Fruit fly (Drosophila melanogaster) whole organism, prepupa: ENCODE data around the gene CG43218.

ENCODE experiments used
- Blimp-1 ChIP-seq: fragments of 200-800 bp; sonication (Bioruptor generic); optimal IDR thresholded peaks from 3 replicates; lab custom pipeline; 2017; ENCODE audit warnings: missing biosample characterization, missing genetic modification characterization, mild to moderate bottlenecking, moderate library complexity, missing genetic modification reagents
- CG10669 ChIP-seq: fragments of 200-800 bp; sonication (Bioruptor generic); optimal IDR thresholded peaks from 3 replicates; lab custom pipeline; 2018; ENCODE audit warnings: missing biosample characterization, mild to moderate bottlenecking, missing genetic modification characterization, moderate library complexity
- CG11294 ChIP-seq: fragments of 200-800 bp; sonication (Bioruptor generic); IDR thresholded peaks from 2 replicates; pipeline ENCODE4 v1.3.6; 2022; ENCODE audit warnings: missing biosample characterization, missing genetic modification characterization
- CG11762 ChIP-seq: fragments of 200-800 bp; sonication (Bioruptor generic); optimal IDR thresholded peaks from 3 replicates; lab custom pipeline; 2016; ENCODE audit warnings: missing biosample characterization, missing genetic modification characterization; ENCODE audit not compliant: insufficient read depth
- CG11902 ChIP-seq: fragments of 200-800 bp; sonication (Bioruptor generic); optimal IDR thresholded peaks from 3 replicates; lab custom pipeline; 2016; ENCODE audit warnings: missing biosample characterization, missing genetic modification characterization
- CG15336 ChIP-seq: fragments of 200-800 bp; sonication (Bioruptor generic); IDR thresholded peaks from 2 replicates; pipeline ENCODE4 v1.3.6; 2022; ENCODE audit warnings: missing biosample characterization, missing genetic modification characterization
- CG1621 ChIP-seq: fragments of 200-800 bp; sonication (Bioruptor generic); optimal IDR thresholded peaks from 3 replicates; lab custom pipeline; 2018; ENCODE audit warnings: missing biosample characterization, mild to moderate bottlenecking, missing genetic modification characterization
- CG16779 ChIP-seq: fragments of 200-800 bp; sonication (Bioruptor generic); optimal IDR thresholded peaks from 3 replicates; lab custom pipeline; 2017; ENCODE audit warnings: missing biosample characterization, mild to moderate bottlenecking, missing genetic modification characterization
- CG3032 ChIP-seq: fragments of 200-800 bp; optimal IDR thresholded peaks from 2 replicates; lab custom pipeline; 2019; ENCODE audit warnings: missing biosample characterization, mild to moderate bottlenecking, missing genetic modification characterization, moderate library complexity
- CG31627 ChIP-seq: fragments of 200-800 bp; sonication (Bioruptor generic); optimal IDR thresholded peaks from 3 replicates; lab custom pipeline; 2016; ENCODE audit warnings: missing biosample characterization, missing genetic modification characterization
- CG34406 ChIP-seq: fragments of 200-800 bp; sonication (Bioruptor generic); optimal IDR thresholded peaks from 3 replicates; lab custom pipeline; 2016; ENCODE audit warnings: missing biosample characterization, missing genetic modification characterization
- CG3919 ChIP-seq: fragments of 200-800 bp; sonication (Bioruptor generic); optimal IDR thresholded peaks from 3 replicates; lab custom pipeline; 2016; ENCODE audit warnings: missing biosample characterization, missing genetic modification characterization
- CG4318 ChIP-seq: fragments of 200-800 bp; sonication (Bioruptor generic); optimal IDR thresholded peaks from 3 replicates; lab custom pipeline; 2017; ENCODE audit warnings: missing biosample characterization, mild to moderate bottlenecking, missing genetic modification characterization
- CG6163 ChIP-seq: fragments of 200-800 bp; sonication (Bioruptor generic); IDR thresholded peaks from 3 replicates; pipeline ENCODE4 v1.3.6; 2022; ENCODE audit warnings: missing biosample characterization, missing genetic modification characterization
- CG6808 ChIP-seq: fragments of 200-800 bp; sonication (Bioruptor generic); optimal IDR thresholded peaks from 3 replicates; lab custom pipeline; 2017; ENCODE audit warnings: missing biosample characterization, missing genetic modification characterization, mild to moderate bottlenecking, moderate library complexity, missing genetic modification reagents
- CG7368 ChIP-seq: fragments of 200-800 bp; sonication (Bioruptor generic); optimal IDR thresholded peaks from 3 replicates; lab custom pipeline; 2016; ENCODE audit warnings: missing biosample characterization, missing genetic modification characterization
- CG8319 ChIP-seq: fragments of 200-800 bp; sonication (Bioruptor generic); optimal IDR thresholded peaks from 3 replicates; lab custom pipeline; 2016; ENCODE audit warnings: missing biosample characterization, missing genetic modification characterization
- CG9139 ChIP-seq: fragments of 200-800 bp; sonication (Bioruptor generic); optimal IDR thresholded peaks from 3 replicates; lab custom pipeline; 2017; ENCODE audit warnings: missing biosample characterization, mild to moderate bottlenecking, missing genetic modification characterization
- Eip75B ChIP-seq: fragments of 200-800 bp; sonication (Bioruptor generic); optimal IDR thresholded peaks from 3 replicates; lab custom pipeline; 2016; ENCODE audit warnings: missing biosample characterization, missing genetic modification characterization
- Eip78C ChIP-seq: fragments of 200-800 bp; sonication (Bioruptor generic); peaks from one replicate; lab custom pipeline; 2016; ENCODE audit warnings: missing biosample characterization, missing genetic modification characterization
- Eip93F ChIP-seq: fragments of 200-800 bp; sonication (Bioruptor generic); optimal IDR thresholded peaks from 2 replicates; lab custom pipeline; 2016; ENCODE audit warnings: missing biosample characterization, mild to moderate bottlenecking, missing genetic modification characterization
- Ets21C ChIP-seq: fragments of 200-800 bp; sonication (Bioruptor generic); optimal IDR thresholded peaks from 3 replicates; lab custom pipeline; 2016; ENCODE audit warnings: missing biosample characterization, missing genetic modification characterization
- Gug ChIP-seq: fragments of 200-800 bp; sonication (Bioruptor generic); IDR thresholded peaks from 2 replicates; pipeline ENCODE4 v1.3.6; 2022; ENCODE audit warnings: missing biosample characterization, missing genetic modification characterization
- Hr38 ChIP-seq: sonication (Bioruptor generic); optimal IDR thresholded peaks from 2 replicates; lab custom pipeline; 2016; ENCODE audit warnings: missing biosample characterization, missing genetic modification characterization
- Hr39 ChIP-seq: fragments of 200-800 bp; sonication (Bioruptor generic); optimal IDR thresholded peaks from 2 replicates; lab custom pipeline; 2016; ENCODE audit warnings: missing biosample characterization, missing genetic modification characterization
- Hr4 ChIP-seq: fragments of 200-800 bp; sonication (Bioruptor generic); optimal IDR thresholded peaks from 3 replicates; lab custom pipeline; 2016; ENCODE audit warnings: missing biosample characterization, missing genetic modification characterization
- Lpt ChIP-seq: fragments of 200-800 bp; sonication (Bioruptor generic); optimal IDR thresholded peaks from 3 replicates; lab custom pipeline; 2016; ENCODE audit warnings: missing biosample characterization, missing genetic modification characterization
- Met ChIP-seq: fragments of 200-800 bp; sonication (Bioruptor generic); optimal IDR thresholded peaks from 3 replicates; lab custom pipeline; 2016; ENCODE audit warnings: missing biosample characterization, missing genetic modification characterization
- OdsH ChIP-seq: fragments of 200-800 bp; sonication (Bioruptor generic); optimal IDR thresholded peaks from 3 replicates; lab custom pipeline; 2016; ENCODE audit warnings: missing biosample characterization, missing genetic modification characterization
- Smox ChIP-seq: fragments of 200-800 bp; sonication (Bioruptor generic); optimal IDR thresholded peaks from 3 replicates; lab custom pipeline; 2016; ENCODE audit warnings: missing biosample characterization, missing genetic modification characterization
- Sox102F ChIP-seq: fragments of 200-800 bp; sonication (Bioruptor generic); optimal IDR thresholded peaks from 2 replicates; lab custom pipeline; 2016; ENCODE audit warnings: missing biosample characterization, mild to moderate bottlenecking, missing genetic modification characterization
- Sox14 ChIP-seq: fragments of 200-800 bp; sonication (Bioruptor generic); optimal IDR thresholded peaks from 3 replicates; lab custom pipeline; 2016; ENCODE audit warnings: missing biosample characterization, missing genetic modification characterization
- Sox15 ChIP-seq: fragments of 200-800 bp; sonication (Bioruptor generic); optimal IDR thresholded peaks from 3 replicates; lab custom pipeline; 2016; ENCODE audit warnings: missing biosample characterization, missing genetic modification characterization
- acj6 ChIP-seq: fragments of 200-800 bp; sonication (Bioruptor generic); optimal IDR thresholded peaks from 3 replicates; lab custom pipeline; 2016; ENCODE audit warnings: missing biosample characterization, missing genetic modification characterization
- cyc ChIP-seq: fragments of 200-800 bp; sonication (Bioruptor generic); optimal IDR thresholded peaks from 3 replicates; lab custom pipeline; 2016; ENCODE audit warnings: missing biosample characterization, missing genetic modification characterization
- dac ChIP-seq: fragments of 200-800 bp; sonication (Bioruptor generic); optimal IDR thresholded peaks from 2 replicates; lab custom pipeline; 2017; ENCODE audit warnings: missing biosample characterization, mild to moderate bottlenecking, missing genetic modification characterization
- eg ChIP-seq: fragments of 200-800 bp; sonication (Bioruptor generic); IDR thresholded peaks from 3 replicates; pipeline ENCODE4 v1.3.6; 2022; ENCODE audit warnings: missing biosample characterization, missing genetic modification characterization
- esn ChIP-seq: fragments of 200-800 bp; sonication (Bioruptor generic); optimal IDR thresholded peaks from 2 replicates; lab custom pipeline; 2016; ENCODE audit warnings: missing biosample characterization, mild to moderate bottlenecking, missing genetic modification characterization, moderate library complexity
- fkh ChIP-seq: fragments of 200-800 bp; sonication (Bioruptor generic); optimal IDR thresholded peaks from 3 replicates; lab custom pipeline; 2017; ENCODE audit warnings: missing biosample characterization, mild to moderate bottlenecking, missing genetic modification characterization, moderate library complexity
- lz ChIP-seq: fragments of 200-800 bp; sonication (Bioruptor generic); optimal IDR thresholded peaks from 3 replicates; lab custom pipeline; 2016; ENCODE audit warnings: missing biosample characterization, missing genetic modification characterization
- net ChIP-seq: fragments of 200-800 bp; sonication (Bioruptor generic); optimal IDR thresholded peaks from 3 replicates; lab custom pipeline; 2016; ENCODE audit warnings: missing biosample characterization, missing genetic modification characterization
- pdm3 ChIP-seq: fragments of 200-800 bp; sonication (Bioruptor generic); optimal IDR thresholded peaks from 3 replicates; lab custom pipeline; 2016; ENCODE audit warnings: missing biosample characterization, missing genetic modification characterization
- salr ChIP-seq, 2 experiments: fragments of 200-800 bp; sonication (Bioruptor generic); optimal IDR thresholded peaks; 3 replicates each; lab custom pipeline; 2016 to 2018; ENCODE audit warnings: missing biosample characterization in 2 of 2, missing genetic modification characterization in 2 of 2, mild to moderate bottlenecking in 1 of 2
- spab ChIP-seq: fragments of 200-800 bp; sonication (Bioruptor generic); optimal IDR thresholded peaks from 2 replicates; lab custom pipeline; 2017; ENCODE audit warnings: missing biosample characterization, mild to moderate bottlenecking, missing genetic modification characterization, missing genetic modification reagents
- ss ChIP-seq, 2 experiments: fragments of 200-800 bp; sonication (Bioruptor generic); optimal IDR thresholded peaks; 2 replicates in 1 of 2; 3 replicates in 1 of 2; lab custom pipeline; 2017 to 2018; ENCODE audit warnings: mild to moderate bottlenecking in 2 of 2, missing biosample characterization in 2 of 2, missing genetic modification characterization in 2 of 2, moderate library complexity in 1 of 2
- svp ChIP-seq: fragments of 200-800 bp; sonication (Bioruptor generic); peaks from one replicate; lab custom pipeline; 2016; ENCODE audit warnings: missing biosample characterization, missing genetic modification characterization
- topi ChIP-seq: fragments of 200-800 bp; sonication (Bioruptor generic); optimal IDR thresholded peaks from 3 replicates; lab custom pipeline; 2016; ENCODE audit warnings: missing biosample characterization, missing genetic modification characterization
- vri ChIP-seq: fragments of 200-800 bp; sonication (Bioruptor generic); optimal IDR thresholded peaks from 3 replicates; lab custom pipeline; 2016; ENCODE audit warnings: missing biosample characterization, mild to moderate bottlenecking, missing genetic modification characterization

The CG43218 gene

dm6 chr3L:21251381-21251780, 6.4 kb upstream of the CG43218 start (continued):
- TF ChIP-seq CG11294: peak; percentile 20; the same call in 1 of the 2 replicates
- peak; percentile 56 for TF ChIP-seq esn (GFP tag; lab: Kevin White, UChicago)
- peak; percentile 32 for TF ChIP-seq Smox
- TF ChIP-seq CG6808 (GFP tag; lab: Kevin White, UChicago): peak; percentile 71
- TF ChIP-seq lz: peak; percentile 44
- peak; percentile 50 for TF ChIP-seq CG34406 (GFP tag; lab: Kevin White, UChicago)
- TF ChIP-seq Lpt: peak; percentile 51
- TF ChIP-seq Gug (GFP tag; lab: Robert Waterston, UW): peak; percentile 54
- peak; percentile 1 for TF ChIP-seq CG4318 (GFP tag; lab: Kevin White, UChicago)
- TF ChIP-seq fkh (GFP tag; lab: Kevin White, UChicago): no peak
- peak; percentile 70 for TF ChIP-seq CG10669 (GFP tag; lab: Kevin White, UChicago)
- TF ChIP-seq acj6 (GFP tag; lab: Kevin White, UChicago): peak; percentile 61
- TF ChIP-seq CG6163 (GFP tag; lab: Robert Waterston, UW): peak; percentile 82
- peak; percentile 40 for TF ChIP-seq CG31627
- TF ChIP-seq net (GFP tag; lab: Kevin White, UChicago): peak; percentile 71
- TF ChIP-seq salr (GFP tag; optimal IDR thresholded peaks at IDR 0.05; lab: Kevin White, UChicago): peak in 1 of 2 experiments; percentile 49
- TF ChIP-seq CG1621: peak; percentile 83
- TF ChIP-seq CG11902 (GFP tag; lab: Kevin White, UChicago): peak; percentile 34
- peak; percentile 45 for TF ChIP-seq Hr39 (GFP tag; lab: Kevin White, UChicago)
- TF ChIP-seq Sox14 (GFP tag; lab: Kevin White, UChicago): peak; percentile 56
- TF ChIP-seq topi (GFP tag; lab: Kevin White, UChicago): peak; percentile 60
- TF ChIP-seq, all 60 proteins: peak for 53

dm6 chr3L:21252525-21252924, 5.3 kb upstream of the CG43218 start:
- no peak for TF ChIP-seq dac
- no peak for TF ChIP-seq CG8319 (GFP tag; lab: Kevin White, UChicago)
- TF ChIP-seq Ets21C: no peak
- TF ChIP-seq CG7368: no peak
- no peak for TF ChIP-seq Blimp-1
- TF ChIP-seq Eip93F (GFP tag; lab: Kevin White, UChicago): no peak
- TF ChIP-seq Lpt: no peak
- no peak for TF ChIP-seq esn (GFP tag; lab: Kevin White, UChicago)
- TF ChIP-seq CG1621: no peak
- TF ChIP-seq OdsH (GFP tag; lab: Kevin White, UChicago): no peak
- TF ChIP-seq Sox102F (GFP tag; lab: Kevin White, UChicago): peak; percentile 13
- no peak for TF ChIP-seq CG15336 (GFP tag; lab: Robert Waterston, UW)
- peak; percentile 95 for TF ChIP-seq CG11902 (GFP tag; lab: Kevin White, UChicago)
- no peak for TF ChIP-seq lz
- TF ChIP-seq Gug (GFP tag; lab: Robert Waterston, UW): no peak
- TF ChIP-seq Hr4: no peak
- TF ChIP-seq Eip75B (GFP tag; lab: Kevin White, UChicago): no peak
- no peak for TF ChIP-seq CG11762 (GFP tag; lab: Kevin White, UChicago)
- TF ChIP-seq svp (GFP tag; lab: Kevin White, UChicago): peak; percentile 84
- no peak for TF ChIP-seq pdm3 (GFP tag; lab: Kevin White, UChicago)
- no peak for TF ChIP-seq spab
- TF ChIP-seq CG3919 (GFP tag; lab: Kevin White, UChicago): no peak
- TF ChIP-seq Smox: no peak
- no peak for TF ChIP-seq Hr38 (GFP tag; lab: Kevin White, UChicago)
- no peak for TF ChIP-seq Met (GFP tag; lab: Kevin White, UChicago)
- TF ChIP-seq CG34406 (GFP tag; lab: Kevin White, UChicago): no peak
- TF ChIP-seq Sox15 (GFP tag; lab: Kevin White, UChicago): no peak
- TF ChIP-seq ss (GFP tag; optimal IDR thresholded peaks at IDR 0.05; lab: Kevin White, UChicago): peak in 1 of 2 experiments; percentile 40
- no peak for TF ChIP-seq CG3032 (tag; lab: Kevin White, UChicago)
- no peak for TF ChIP-seq CG6808 (GFP tag; lab: Kevin White, UChicago)
- no peak for TF ChIP-seq CG9139 (GFP tag; lab: Kevin White, UChicago)
- no peak for TF ChIP-seq vri (GFP tag; lab: Kevin White, UChicago)
- TF ChIP-seq topi (GFP tag; lab: Kevin White, UChicago): no peak
- TF ChIP-seq Hr39 (GFP tag; lab: Kevin White, UChicago): peak; percentile 8
- TF ChIP-seq Sox14 (GFP tag; lab: Kevin White, UChicago): no peak
- no peak for TF ChIP-seq Eip78C
- no peak for TF ChIP-seq CG16779 (tag; lab: Kevin White, UChicago)
- TF ChIP-seq cyc (GFP tag; lab: Kevin White, UChicago): no peak
- no peak for TF ChIP-seq CG10669 (GFP tag; lab: Kevin White, UChicago)
- no peak; the same call in 2 of the 3 replicates for TF ChIP-seq CG6163 (GFP tag; lab: Robert Waterston, UW)
- TF ChIP-seq eg (GFP tag; lab: Robert Waterston, UW): peak; percentile 15; the same call in 1 of the 3 replicates
